Fruit fly (Drosophila melanogaster): ENCODE results near the gene p115.

The p115 gene

dm6 chrX:7866868-7867267 is 27.0 kb upstream of the p115 start, which contains the start of gene Ir7b:
TSS of gene Ir7b (minus strand) at chrX:7866968.
- TF ChIP-seq OdsH (GFP tag; optimal IDR thresholded peaks at IDR 0.05) (no peak), Hnf4 (GFP tag; optimal IDR thresholded peaks at IDR 0.05) (no peak), usp (GFP tag; optimal IDR thresholded peaks at IDR 0.05) (no peak), sv (GFP tag; optimal IDR thresholded peaks at IDR 0.05) (no peak), sage (GFP tag; optimal IDR thresholded peaks at IDR 0.05) (no peak), Sp1 (GFP tag; optimal IDR thresholded peaks at IDR 0.05) (no peak), Myc (optimal IDR thresholded peaks at IDR 0.05) (no peak), Dif (GFP tag; optimal IDR thresholded peaks at IDR 0.05; ENCODE audit: partially characterized antibody) (no peak), Abd-B (GFP tag; optimal IDR thresholded peaks at IDR 0.05) (no peak), Rel (GFP tag; optimal IDR thresholded peaks at IDR 0.05) (no peak), Rel (tag; optimal IDR thresholded peaks at IDR 0.05) (no peak), Mio (GFP tag; optimal IDR thresholded peaks at IDR 0.05) (no peak), pan (optimal IDR thresholded peaks at IDR 0.05) (no peak), jim (GFP tag; optimal IDR thresholded peaks at IDR 0.05) (no peak)

DNA sequence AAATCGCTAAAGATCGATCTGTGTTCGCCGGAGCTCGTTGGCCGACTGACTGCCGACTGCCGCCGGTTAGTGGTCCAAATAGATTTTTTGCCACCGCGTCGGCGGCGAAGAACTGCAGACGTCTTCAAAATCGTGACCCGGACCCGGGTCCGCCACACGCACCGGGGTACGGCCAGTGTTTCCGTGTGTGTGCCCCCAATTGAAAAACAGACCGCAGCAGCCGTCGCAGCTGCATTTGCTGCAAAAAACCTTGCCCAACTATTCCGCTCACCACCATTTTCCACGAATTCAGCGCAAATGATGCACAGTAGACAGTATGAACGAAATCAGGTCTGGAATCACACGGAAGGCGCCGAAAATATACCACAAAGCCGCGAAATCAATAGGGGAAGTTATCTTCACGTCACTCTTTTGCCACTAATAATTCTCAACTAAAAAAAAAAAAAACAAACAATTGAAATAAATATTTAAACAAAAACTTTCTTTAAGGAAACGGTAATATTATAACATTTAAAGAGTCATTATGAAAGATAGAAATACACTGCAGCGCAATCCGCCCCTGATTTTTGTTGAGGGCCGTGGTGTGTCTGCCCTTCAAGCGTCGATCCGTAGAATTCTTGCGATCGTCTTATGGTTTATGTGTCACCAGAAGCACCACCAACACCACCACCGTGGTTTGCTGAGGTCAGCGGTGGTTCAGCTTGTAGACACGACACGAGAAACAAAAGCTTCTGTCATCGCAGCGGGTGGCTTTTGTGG is 20.5 kb upstream of the p115 start, which contains the start of gene dec:
Gene dec, minus strand, starts transcription at position 51 of the 759 bp plus-strand sequence.
- TF ChIP-seq Hr78 (GFP tag; optimal IDR thresholded peaks at IDR 0.05) (no peak), jim (GFP tag; optimal IDR thresholded peaks at IDR 0.05) (no peak)

DNA sequence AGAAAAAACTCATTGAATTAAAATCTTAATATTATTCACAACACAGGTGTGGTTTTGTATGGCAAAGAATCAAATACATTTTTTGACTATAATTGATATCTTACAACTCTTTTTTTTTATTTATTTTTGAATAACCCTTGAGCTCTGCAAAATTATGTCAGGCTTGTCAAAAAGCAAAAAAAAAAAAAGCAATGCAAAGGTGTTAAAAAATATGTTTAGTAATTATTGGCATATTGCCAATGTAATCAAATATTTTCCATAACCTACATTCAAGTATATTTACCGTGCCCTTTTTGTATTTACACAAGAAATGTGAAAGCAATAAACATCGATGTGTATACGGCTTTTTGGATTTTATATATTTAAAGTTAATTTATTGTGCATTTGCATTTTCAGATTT is 19.7 kb upstream of the p115 start, which contains the start of gene Ir7c:
Gene Ir7c, plus strand, starts transcription at position 301 of the 400 bp plus-strand sequence.
- no peak for TF ChIP-seq lola (GFP tag; optimal IDR thresholded peaks at IDR 0.05)
- no peak for TF ChIP-seq Sp1 (GFP tag; optimal IDR thresholded peaks at IDR 0.05)
- no peak for TF ChIP-seq brk (GFP tag; optimal IDR thresholded peaks at IDR 0.05)
- no peak for TF ChIP-seq br (GFP tag; optimal IDR thresholded peaks at IDR 0.05)
- TF ChIP-seq N (GFP tag; optimal IDR thresholded peaks at IDR 0.05), result no peak
- no peak for TF ChIP-seq Mio (GFP tag; optimal IDR thresholded peaks at IDR 0.05)

DNA sequence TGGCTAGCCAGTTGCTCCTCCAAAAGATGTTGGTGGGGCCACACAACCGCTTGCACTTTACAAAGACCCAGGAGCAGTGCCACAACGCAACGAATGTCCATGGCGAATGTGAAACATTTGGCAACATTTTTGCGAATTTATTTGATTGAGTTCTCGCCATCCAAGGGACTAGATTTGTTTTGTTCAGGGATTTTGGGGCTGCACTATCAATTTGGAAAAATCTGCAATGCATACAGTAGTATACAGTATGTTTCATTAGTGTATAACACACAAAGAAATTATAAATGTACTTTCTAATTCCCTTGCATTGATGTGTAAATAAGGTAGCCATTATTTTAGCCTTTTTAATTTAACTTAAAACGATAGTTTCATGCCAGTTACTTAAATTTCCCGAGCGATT is 15.1 kb upstream of the p115 start, which contains the start of gene Ir7d:
Gene Ir7d, minus strand, starts transcription at position 101 of the 400 bp plus-strand sequence.
- TF ChIP-seq CG32264 (GFP tag; optimal IDR thresholded peaks at IDR 0.05) (no peak), Hr78 (GFP tag; optimal IDR thresholded peaks at IDR 0.05) (no peak), pan (optimal IDR thresholded peaks at IDR 0.05) (no peak), OdsH (GFP tag; optimal IDR thresholded peaks at IDR 0.05) (no peak), ey (GFP tag; optimal IDR thresholded peaks at IDR 0.05) (no peak), Dfd (GFP tag; optimal IDR thresholded peaks at IDR 0.05) (no peak), br (GFP tag; optimal IDR thresholded peaks at IDR 0.05) (no peak), Abd-B (GFP tag; optimal IDR thresholded peaks at IDR 0.05) (no peak), tai (GFP tag; optimal IDR thresholded peaks at IDR 0.05) (no peak), sage (GFP tag; optimal IDR thresholded peaks at IDR 0.05) (no peak), CrebA (GFP tag; optimal IDR thresholded peaks at IDR 0.05; ENCODE audit: borderline replicate concordance) (no peak), psq (GFP tag; optimal IDR thresholded peaks at IDR 0.05) (no peak), woc (GFP tag; optimal IDR thresholded peaks at IDR 0.05) (no peak), usp (GFP tag; optimal IDR thresholded peaks at IDR 0.05) (no peak)

- TF ChIP-seq usp (GFP tag; optimal IDR thresholded peaks at IDR 0.05), result no peak
- no peak for TF ChIP-seq sage (GFP tag; optimal IDR thresholded peaks at IDR 0.05)
- no peak for TF ChIP-seq CrebA (GFP tag; optimal IDR thresholded peaks at IDR 0.05; ENCODE audit: borderline replicate concordance)
- TF ChIP-seq Dfd (GFP tag; optimal IDR thresholded peaks at IDR 0.05), result no peak
- TF ChIP-seq woc (GFP tag; optimal IDR thresholded peaks at IDR 0.05), result no peak
- TF ChIP-seq fru (GFP tag; optimal IDR thresholded peaks at IDR 0.05), result no peak
- no peak for TF ChIP-seq CG9705 (GFP tag; optimal IDR thresholded peaks at IDR 0.05)
- no peak for TF ChIP-seq Myc (optimal IDR thresholded peaks at IDR 0.05)
- no peak for TF ChIP-seq pan (optimal IDR thresholded peaks at IDR 0.05)
- no peak for TF ChIP-seq GATAd (GFP tag; optimal IDR thresholded peaks at IDR 0.05)
- no peak for TF ChIP-seq Dif (GFP tag; optimal IDR thresholded peaks at IDR 0.05; ENCODE audit: partially characterized antibody)
- TF ChIP-seq Hr78 (GFP tag; optimal IDR thresholded peaks at IDR 0.05), result no peak
- no peak for TF ChIP-seq OdsH (GFP tag; optimal IDR thresholded peaks at IDR 0.05)
- no peak for TF ChIP-seq rgr (GFP tag; optimal IDR thresholded peaks at IDR 0.05)
- no peak for TF ChIP-seq br (GFP tag; optimal IDR thresholded peaks at IDR 0.05)
- no peak for TF ChIP-seq CG32264 (GFP tag; optimal IDR thresholded peaks at IDR 0.05)
- TF ChIP-seq Sp1 (GFP tag; optimal IDR thresholded peaks at IDR 0.05), result no peak
- TF ChIP-seq dl (GFP tag; optimal IDR thresholded peaks at IDR 0.05; ENCODE audit: insufficient read depth in 1 of 2, partially characterized antibody in 2 of 2), result no peak
Measured at dm6 chrX:7881579-7881978, 12.3 kb upstream of the p115 start, which contains the start of gene Ir7e. TSS of gene Ir7e (minus strand) at chrX:7881679.
